Worm (Caenorhabditis elegans): ENCODE measurements around the gene F59B2.13.

DNA sequence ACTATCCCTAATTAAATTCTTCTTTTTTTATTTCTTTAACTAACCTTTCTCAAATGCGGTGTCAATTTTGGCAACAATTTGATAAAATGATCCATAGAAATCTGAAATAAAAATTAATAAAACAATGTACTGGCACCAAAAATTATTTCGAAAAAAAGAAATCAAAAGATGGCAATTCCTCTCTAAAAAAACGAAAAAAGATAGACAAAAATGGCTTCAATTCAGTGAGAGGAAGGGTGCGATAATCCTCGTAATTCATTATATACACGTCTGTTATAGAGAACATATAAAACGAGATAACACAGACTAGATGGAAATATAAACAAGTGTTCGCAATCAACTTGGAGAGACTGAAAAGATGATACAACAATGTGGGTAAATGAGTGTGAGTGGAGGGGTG lies 19.0 kb upstream of the F59B2.13 start, which contains the start of gene R107.2:
- TF ChIP-seq nhr-28 (tag; optimal IDR thresholded peaks at IDR 0.05) = no peak
- TF ChIP-seq zag-1 (tag; optimal IDR thresholded peaks at IDR 0.05) = no peak
- TF ChIP-seq unc-62 (GFP tag; optimal IDR thresholded peaks at IDR 0.05) = no peak
- no peak for TF ChIP-seq tbx-2 (tag; optimal IDR thresholded peaks at IDR 0.05)
- TF ChIP-seq ama-1 (optimal IDR thresholded peaks at IDR 0.05) = no peak
- no peak for TF ChIP-seq pha-4 (tag; optimal IDR thresholded peaks at IDR 0.05)
- no peak for TF ChIP-seq unc-39 (tag; optimal IDR thresholded peaks at IDR 0.05)
- no peak for TF ChIP-seq elt-2 (tag; optimal IDR thresholded peaks at IDR 0.05)
- no peak for TF ChIP-seq sea-2 (GFP tag; optimal IDR thresholded peaks at IDR 0.05)
- no peak for TF ChIP-seq snpc-4 (tag; optimal IDR thresholded peaks at IDR 0.05)
- no peak for TF ChIP-seq fkh-10 (GFP tag; optimal IDR thresholded peaks at IDR 0.05)
- no peak for TF ChIP-seq nhr-11 (tag; optimal IDR thresholded peaks at IDR 0.05)
- TF ChIP-seq egl-27 (tag; optimal IDR thresholded peaks at IDR 0.05) = no peak
- TF ChIP-seq ceh-82 (tag; optimal IDR thresholded peaks at IDR 0.05) = no peak

Data from whole organism, L3 larva.